Fruit fly (Drosophila melanogaster) whole organism, embryonic: ENCODE results near the gene CG31122.

ENCODE experiments used
- B-H1 ChIP-seq: fragments of 200-800 bp; sonication (Bioruptor generic); IDR thresholded peaks from 3 replicates; pipeline ENCODE4 v1.3.6; 2022; ENCODE audit warnings: missing biosample characterization, missing genetic modification characterization
- Bgb ChIP-seq: fragments of 200-800 bp; sonication (Bioruptor generic); IDR thresholded peaks from 2 replicates; pipeline ENCODE4 v1.3.6; 2022; ENCODE audit warnings: missing biosample characterization, missing genetic modification characterization; ENCODE audit not compliant: partially characterized antibody
- CG10147 ChIP-seq: fragments of 200-800 bp; sonication (Bioruptor generic); optimal IDR thresholded peaks from 2 replicates; lab custom pipeline; 2019; ENCODE audit warnings: missing biosample characterization, mild to moderate bottlenecking, missing genetic modification characterization, moderate library complexity
- CG1024 ChIP-seq: fragments of 200-800 bp; sonication (Bioruptor generic); IDR thresholded peaks from 2 replicates; pipeline ENCODE4 v1.3.6; 2022; ENCODE audit warnings: missing biosample characterization, missing genetic modification characterization
- CG10543 ChIP-seq: fragments of 200-800 bp; sonication (Bioruptor generic); optimal IDR thresholded peaks from 3 replicates; lab custom pipeline; 2017; ENCODE audit warnings: missing biosample characterization, mild to moderate bottlenecking, missing genetic modification characterization, moderate library complexity
- CG12155 ChIP-seq: fragments of 200-800 bp; sonication (Bioruptor generic); optimal IDR thresholded peaks from 3 replicates; lab custom pipeline; 2016; ENCODE audit warnings: missing biosample characterization, missing genetic modification characterization
- CG15269 ChIP-seq: fragments of 200-800 bp; sonication (Bioruptor generic); optimal IDR thresholded peaks from 2 replicates; lab custom pipeline; 2018; ENCODE audit warnings: missing biosample characterization, mild to moderate bottlenecking, missing genetic modification characterization, moderate library complexity
- CG17802 ChIP-seq: fragments of 200-800 bp; sonication (Bioruptor generic); optimal IDR thresholded peaks from 2 replicates; lab custom pipeline; 2018; ENCODE audit warnings: missing biosample characterization, mild to moderate bottlenecking, missing genetic modification characterization, moderate library complexity
- CG18262 ChIP-seq: fragments of 200-800 bp; optimal IDR thresholded peaks from 3 replicates; lab custom pipeline; 2019; ENCODE audit warnings: missing biosample characterization, mild to moderate bottlenecking, missing genetic modification characterization, moderate library complexity
- CG42726 ChIP-seq: fragments of 200-800 bp; sonication (Bioruptor generic); IDR thresholded peaks from 2 replicates; pipeline ENCODE4 v1.3.6; 2022; ENCODE audit warnings: missing biosample characterization, missing genetic modification characterization; ENCODE audit not compliant: partially characterized antibody
- CG4854 ChIP-seq: fragments of 200-800 bp; sonication (Bioruptor generic); optimal IDR thresholded peaks from 2 replicates; lab custom pipeline; 2016; ENCODE audit warnings: missing biosample characterization, missing genetic modification characterization, inconsistent platforms
- CG5953 ChIP-seq: fragments of 200-800 bp; sonication (Bioruptor generic); IDR thresholded peaks from 2 replicates; pipeline ENCODE4 v1.3.6; 2022; ENCODE audit warnings: missing biosample characterization, missing genetic modification characterization
- CG6175 ChIP-seq: fragments of 200-800 bp; sonication (Bioruptor generic); IDR thresholded peaks from 3 replicates; pipeline ENCODE4 v1.3.6; 2022; ENCODE audit warnings: missing biosample characterization, missing genetic modification characterization
- CG6654 ChIP-seq: fragments of 200-800 bp; sonication (Bioruptor generic); optimal IDR thresholded peaks from 2 replicates; lab custom pipeline; 2017; ENCODE audit warnings: missing biosample characterization, mild to moderate bottlenecking, missing genetic modification characterization
- Deaf1 ChIP-seq: fragments of 200-800 bp; optimal IDR thresholded peaks from 3 replicates; lab custom pipeline; 2019; ENCODE audit warnings: missing biosample characterization, mild to moderate bottlenecking, missing genetic modification characterization, moderate library complexity
- Doc2 ChIP-seq: fragments of 200-800 bp; sonication (Bioruptor generic); IDR thresholded peaks from 2 replicates; pipeline ENCODE4 v1.3.6; 2022; ENCODE audit warnings: missing biosample characterization, missing genetic modification characterization
- HLH54F ChIP-seq: fragments of 200-800 bp; sonication (Bioruptor generic); optimal IDR thresholded peaks from 3 replicates; lab custom pipeline; 2016; ENCODE audit warnings: missing biosample characterization, missing genetic modification characterization
- Hmr ChIP-seq: fragments of 200-800 bp; sonication (Bioruptor generic); optimal IDR thresholded peaks from 3 replicates; lab custom pipeline; 2017; ENCODE audit warnings: mild to moderate bottlenecking, missing biosample characterization, missing genetic modification reagents, missing genetic modification characterization
- Kr ChIP-seq: fragments of 200-800 bp; sonication (Bioruptor generic); optimal IDR thresholded peaks from 2 replicates; lab custom pipeline; 2017; ENCODE audit warnings: missing biosample characterization, mild to moderate bottlenecking, missing genetic modification characterization
- Mad ChIP-seq: fragments of 200-800 bp; sonication (Bioruptor generic); optimal IDR thresholded peaks from 2 replicates; lab custom pipeline; 2016; ENCODE audit warnings: missing biosample characterization, missing genetic modification characterization
- Oaz ChIP-seq: fragments of 200-800 bp; sonication (Bioruptor generic); IDR thresholded peaks from 2 replicates; pipeline ENCODE4 v1.3.6; 2022; ENCODE audit warnings: missing biosample characterization, missing genetic modification characterization
- Sox100B ChIP-seq: fragments of 200-800 bp; sonication (Bioruptor generic); optimal IDR thresholded peaks from 3 replicates; lab custom pipeline; 2018; ENCODE audit warnings: missing biosample characterization, mild to moderate bottlenecking, missing genetic modification characterization
- ato ChIP-seq: fragments of 200-800 bp; sonication (Bioruptor generic); IDR thresholded peaks from 2 replicates; pipeline ENCODE4 v1.3.6; 2022; ENCODE audit warnings: missing biosample characterization, missing genetic modification characterization; ENCODE audit not compliant: partially characterized antibody
- bbx ChIP-seq: fragments of 200-800 bp; sonication (Bioruptor generic); IDR thresholded peaks from 2 replicates; pipeline ENCODE4 v1.3.6; 2022; ENCODE audit warnings: missing biosample characterization, missing genetic modification characterization; ENCODE audit not compliant: partially characterized antibody
- esg ChIP-seq: fragments of 200-800 bp; sonication (Bioruptor generic); conservative IDR thresholded peaks from 2 replicates; pipeline ENCODE4 v1.3.6; 2022; ENCODE audit warnings: missing biosample characterization, missing genetic modification characterization
- eve ChIP-seq, 2 experiments: fragments of >200 bp; optimal IDR thresholded peaks; 2 replicates each; lab custom pipeline; 2017; ENCODE audit warnings: missing biosample characterization in 2 of 2, missing genetic modification characterization in 2 of 2
- ftz-f1 ChIP-seq: fragments of 200-800 bp; sonication (Bioruptor generic); optimal IDR thresholded peaks from 2 replicates; lab custom pipeline; 2016; ENCODE audit warnings: missing biosample characterization, missing genetic modification characterization
- gsb ChIP-seq: fragments of 200-800 bp; sonication (Bioruptor generic); IDR thresholded peaks from 2 replicates; pipeline ENCODE4 v1.3.6; 2022; ENCODE audit warnings: missing biosample characterization, missing genetic modification characterization
- her ChIP-seq: fragments of 200-800 bp; sonication (Bioruptor generic); optimal IDR thresholded peaks from 2 replicates; lab custom pipeline; 2016; ENCODE audit warnings: missing biosample characterization, missing genetic modification characterization
- inv ChIP-seq: fragments of 200-800 bp; sonication (Bioruptor generic); IDR thresholded peaks from 2 replicates; pipeline ENCODE4 v1.3.6; 2022; ENCODE audit warnings: missing biosample characterization, missing genetic modification characterization; ENCODE audit not compliant: partially characterized antibody
- jing ChIP-seq: fragments of 200-800 bp; sonication (Bioruptor generic); optimal IDR thresholded peaks from 2 replicates; lab custom pipeline; 2018; ENCODE audit warnings: missing biosample characterization, mild to moderate bottlenecking, missing genetic modification characterization
- lov ChIP-seq, 2 experiments: fragments of 200-800 bp in 1 of 2; fragments of >200 bp in 1 of 2; sonication (Bioruptor generic) in 1 of 2; IDR thresholded peaks in 1 of 2; optimal IDR thresholded peaks in 1 of 2; 2 replicates in 1 of 2; 3 replicates in 1 of 2; pipeline versions ENCODE4 v1.3.6 to Lab custom; 2017 to 2022; ENCODE audit warnings: missing biosample characterization in 1 of 2, missing genetic modification characterization in 1 of 2
- nerfin-1 ChIP-seq: fragments of 200-800 bp; sonication (Bioruptor generic); optimal IDR thresholded peaks from 3 replicates; lab custom pipeline; 2019; ENCODE audit warnings: missing biosample characterization, mild to moderate bottlenecking, missing genetic modification characterization, moderate library complexity
- nom ChIP-seq: fragments of 200-800 bp; sonication (Bioruptor generic); optimal IDR thresholded peaks from 2 replicates; lab custom pipeline; 2017; ENCODE audit warnings: missing biosample characterization, missing genetic modification characterization, mild to moderate bottlenecking, moderate library complexity, missing genetic modification reagents
- pho ChIP-seq: fragments of 200-800 bp; sonication (Bioruptor generic); optimal IDR thresholded peaks from 2 replicates; lab custom pipeline; 2016; ENCODE audit warnings: missing biosample characterization, missing genetic modification characterization
- pzg ChIP-seq: fragments of 200-800 bp; sonication (Bioruptor generic); optimal IDR thresholded peaks from 3 replicates; lab custom pipeline; 2018; ENCODE audit warnings: missing biosample characterization, mild to moderate bottlenecking, missing genetic modification characterization, moderate library complexity
- rib ChIP-seq: fragments of 200-800 bp; sonication (Bioruptor generic); IDR thresholded peaks from 2 replicates; pipeline ENCODE4 v1.3.6; 2022; ENCODE audit warnings: missing biosample characterization, missing genetic modification characterization
- sd ChIP-seq: fragments of 200-800 bp; sonication (Bioruptor generic); optimal IDR thresholded peaks from 3 replicates; lab custom pipeline; 2018; ENCODE audit warnings: missing biosample characterization, mild to moderate bottlenecking, missing genetic modification characterization, moderate library complexity
- seq ChIP-seq: fragments of 200-800 bp; sonication (Bioruptor generic); IDR thresholded peaks from 2 replicates; pipeline ENCODE4 v1.3.6; 2022; ENCODE audit warnings: missing biosample characterization, missing genetic modification characterization
- sim ChIP-seq: fragments of 200-800 bp; sonication (Bioruptor generic); IDR thresholded peaks from 2 replicates; pipeline ENCODE4 v1.3.6; 2022; ENCODE audit warnings: missing biosample characterization, missing genetic modification characterization
- sob ChIP-seq: fragments of 200-800 bp; sonication (Bioruptor generic); IDR thresholded peaks from 2 replicates; pipeline ENCODE4 v1.3.6; 2022; ENCODE audit warnings: missing biosample characterization, missing genetic modification characterization
- ssp ChIP-seq: fragments of 200-800 bp; sonication (Bioruptor generic); IDR thresholded peaks from 2 replicates; pipeline ENCODE4 v1.3.6; 2022; ENCODE audit warnings: missing biosample characterization, missing genetic modification characterization
- tna ChIP-seq: fragments of 200-800 bp; sonication (Bioruptor generic); IDR thresholded peaks from 2 replicates; pipeline ENCODE4 v1.3.6; 2022; ENCODE audit warnings: missing biosample characterization, missing genetic modification characterization; ENCODE audit not compliant: partially characterized antibody
- trh ChIP-seq: fragments of 200-800 bp; sonication (Bioruptor generic); optimal IDR thresholded peaks from 2 replicates; lab custom pipeline; 2016; ENCODE audit warnings: missing biosample characterization, missing genetic modification characterization
- twi ChIP-seq: fragments of 200-800 bp; optimal IDR thresholded peaks from 2 replicates; lab custom pipeline; 2019; ENCODE audit warnings: missing biosample characterization, mild to moderate bottlenecking, missing genetic modification characterization, moderate library complexity
- vnd ChIP-seq: fragments of 200-800 bp; sonication (Bioruptor generic); IDR thresholded peaks from 3 replicates; pipeline ENCODE4 v1.3.6; 2022; ENCODE audit warnings: missing biosample characterization, missing genetic modification characterization; ENCODE audit not compliant: partially characterized antibody
- wdn ChIP-seq: fragments of 200-800 bp; sonication (Bioruptor generic); IDR thresholded peaks from 2 replicates; pipeline ENCODE4 v1.3.6; 2022; ENCODE audit warnings: missing biosample characterization, missing genetic modification characterization
- yki ChIP-seq: fragments of >200 bp; optimal IDR thresholded peaks from 3 replicates; lab custom pipeline; 2018
- zen2 ChIP-seq: fragments of 200-800 bp; sonication (Bioruptor generic); IDR thresholded peaks from 3 replicates; pipeline ENCODE4 v1.3.6; 2022; ENCODE audit warnings: missing biosample characterization, missing genetic modification characterization; ENCODE audit not compliant: partially characterized antibody
- zf30C ChIP-seq: fragments of 200-800 bp; sonication (Bioruptor generic); optimal IDR thresholded peaks from 3 replicates; lab custom pipeline; 2018; ENCODE audit warnings: missing biosample characterization, mild to moderate bottlenecking, missing genetic modification characterization

Gene CG31122

dm6 chr3R:18365978-18366643 lies 46.6 kb downstream of the CG31122 start, which contains the start of the genes WRNexo and Nup43 (continued):
- TF ChIP-seq CG4854 = no peak
- peak; percentile 35 for TF ChIP-seq CG18262 (tag; lab: Kevin White, UChicago)
- TF ChIP-seq sob (GFP tag; lab: Robert Waterston, UW) = peak; percentile 37; the same call in 1 of the 2 replicates
- no peak for TF ChIP-seq CG6175 (GFP tag; lab: Robert Waterston, UW)
- TF ChIP-seq CG12155 = peak; percentile 40
- no peak for TF ChIP-seq CG10543 (GFP tag; lab: Kevin White, UChicago)
- no peak for TF ChIP-seq jing (GFP tag; lab: Kevin White, UChicago)
- no peak for TF ChIP-seq eve (GFP tag; optimal IDR thresholded peaks at IDR 0.05; lab: Kevin White, UChicago)
- TF ChIP-seq yki (lab: Kevin White, UChicago) = no peak
- TF ChIP-seq CG15269 (tag; lab: Kevin White, UChicago) = no peak
- TF ChIP-seq HLH54F = peak; percentile 21
- no peak for TF ChIP-seq CG42726 (GFP tag; lab: Robert Waterston, UW)
- TF ChIP-seq Oaz (GFP tag; lab: Robert Waterston, UW) = no peak
- TF ChIP-seq sim = no peak
- TF ChIP-seq seq (GFP tag; lab: Robert Waterston, UW) = no peak
- TF ChIP-seq Hmr (GFP tag; lab: Kevin White, UChicago) = peak; percentile 35
- TF ChIP-seq ssp (GFP tag; lab: Robert Waterston, UW) = peak; percentile 33; the same call in 1 of the 2 replicates
- no peak for TF ChIP-seq CG5953 (GFP tag; lab: Robert Waterston, UW)
- TF ChIP-seq nom (GFP tag; lab: Kevin White, UChicago) = no peak
- no peak for TF ChIP-seq gsb
- no peak for TF ChIP-seq lov (optimal IDR thresholded peaks at IDR 0.05; lab: Kevin White, UChicago)
- TF ChIP-seq lov (GFP tag; IDR thresholded peaks at IDR 0.05; lab: Robert Waterston, UW) = no peak
- TF ChIP-seq B-H1 (GFP tag; lab: Robert Waterston, UW) = no peak
- TF ChIP-seq CG17802 (tag; lab: Kevin White, UChicago) = no peak
- no peak for TF ChIP-seq Sox100B (GFP tag; lab: Kevin White, UChicago)
- peak; percentile 46 for TF ChIP-seq pzg
- no peak for TF ChIP-seq Doc2 (GFP tag; lab: Robert Waterston, UW)
- TF ChIP-seq ato (GFP tag; lab: Robert Waterston, UW) = no peak
- TF ChIP-seq tna = no peak
- TF ChIP-seq Mad (GFP tag; lab: Kevin White, UChicago) = no peak
- no peak for TF ChIP-seq Bgb (GFP tag; lab: Robert Waterston, UW)
- no peak for TF ChIP-seq vnd
- TF ChIP-seq nerfin-1 (tag; lab: Kevin White, UChicago) = peak; percentile 14
- TF ChIP-seq twi (tag; lab: Kevin White, UChicago) = no peak
- TF ChIP-seq trh (GFP tag; lab: Kevin White, UChicago) = no peak
- TF ChIP-seq Kr (GFP tag; lab: Kevin White, UChicago) = no peak
- TF ChIP-seq zf30C (GFP tag; lab: Kevin White, UChicago) = no peak
- TF ChIP-seq zen2 (GFP tag; lab: Robert Waterston, UW) = no peak
- 0 out of 2 replicates have a peak, but pooled peaks have one; percentile 24 for TF ChIP-seq CG1024 (GFP tag; lab: Robert Waterston, UW)
- no peak for TF ChIP-seq bbx (GFP tag; lab: Robert Waterston, UW)
- no peak for TF ChIP-seq inv (GFP tag; lab: Robert Waterston, UW)
- no peak for TF ChIP-seq Deaf1 (tag; lab: Kevin White, UChicago)
- TF ChIP-seq sd (tag; lab: Kevin White, UChicago) = no peak
- no peak for TF ChIP-seq ftz-f1 (GFP tag; lab: Kevin White, UChicago)
- TF ChIP-seq pho = no peak
- TF ChIP-seq her (GFP tag; lab: Kevin White, UChicago) = no peak
- no peak for TF ChIP-seq CG6654
- no peak for TF ChIP-seq wdn
- no peak for TF ChIP-seq esg (GFP tag; lab: Robert Waterston, UW)
- no peak for TF ChIP-seq rib
- TF ChIP-seq CG10147 (GFP tag; lab: Kevin White, UChicago) = no peak
